Worm (Caenorhabditis elegans): ENCODE measurements around the gene srt-50.

srt-50 gene

DNA sequence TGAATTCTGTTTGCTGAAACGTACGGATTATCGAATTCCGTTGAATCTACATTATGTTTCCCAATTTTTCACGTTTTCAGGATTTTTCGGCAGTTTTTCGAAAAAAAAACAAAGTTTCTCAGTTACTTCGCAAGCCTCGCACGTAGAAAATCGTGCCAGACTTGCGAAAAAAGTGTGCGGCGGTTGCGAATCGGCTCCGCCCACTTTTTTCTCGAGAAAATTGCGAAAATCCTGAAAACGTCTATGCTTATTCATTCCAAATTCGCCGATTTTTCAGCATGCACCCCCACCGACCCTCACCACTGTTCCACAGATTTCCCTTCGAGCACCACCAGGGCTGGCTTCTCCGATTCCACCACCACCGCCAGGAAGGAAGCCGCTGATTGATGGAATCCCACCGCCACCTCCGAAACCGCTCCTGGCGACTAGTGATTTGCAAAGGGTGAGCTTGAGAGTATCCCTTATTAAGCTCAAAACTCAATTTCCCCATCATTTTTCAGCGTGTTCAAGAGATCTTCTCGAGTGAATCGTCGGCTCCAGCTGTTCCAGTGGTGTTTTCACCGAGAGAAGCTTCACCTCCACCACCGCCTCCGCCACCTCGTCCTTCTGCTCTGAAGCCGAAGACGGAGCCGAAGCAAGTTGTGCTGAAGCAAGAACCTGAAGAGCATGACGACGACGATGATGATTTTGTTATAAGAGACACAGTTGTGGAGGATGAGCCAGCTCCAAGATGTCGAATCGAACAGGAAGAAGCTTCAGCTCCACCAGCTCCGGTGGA is 32.1 kb upstream of the srt-50 start:
- TF ChIP-seq lim-7 (GFP tag; IDR thresholded peaks at IDR 0.05) = 0 out of 2 replicates have a peak, but pooled peaks have one; percentile 8
- TF ChIP-seq lsy-2 (tag; optimal IDR thresholded peaks at IDR 0.05) = no peak
- no peak for TF ChIP-seq ZK546.5 (tag; optimal IDR thresholded peaks at IDR 0.05)
- no peak for TF ChIP-seq zip-2 (tag; optimal IDR thresholded peaks at IDR 0.05)
- TF ChIP-seq aha-1 (tag) = no peak
- TF ChIP-seq nhr-41 (GFP tag; IDR thresholded peaks at IDR 0.05) = no peak
- no peak for TF ChIP-seq lin-15B (tag; optimal IDR thresholded peaks at IDR 0.05)
- 0 out of 2 replicates have a peak, but pooled peaks have one; percentile 4 for TF ChIP-seq egl-43 (GFP tag; IDR thresholded peaks at IDR 0.05)
- no peak for TF ChIP-seq F44E2.7 (GFP tag; IDR thresholded peaks at IDR 0.05)
- no peak for TF ChIP-seq fos-1 (tag; optimal IDR thresholded peaks at IDR 0.05)
- peak; percentile 87 for TF ChIP-seq snpc-1.2 (GFP tag; IDR thresholded peaks at IDR 0.05)
- TF ChIP-seq D1046.2 (GFP tag; IDR thresholded peaks at IDR 0.05) = no peak
- no peak for TF ChIP-seq nhr-237 (tag; optimal IDR thresholded peaks at IDR 0.05)
- TF ChIP-seq lin-13 (GFP tag; optimal IDR thresholded peaks at IDR 0.05) = no peak
- no peak for TF ChIP-seq jun-1 (tag; optimal IDR thresholded peaks at IDR 0.05)
- TF ChIP-seq set-16 (GFP tag; IDR thresholded peaks at IDR 0.05) = peak; percentile 85
- TF ChIP-seq ama-1 (optimal IDR thresholded peaks at IDR 0.05) = peak; percentile 7
- TF ChIP-seq php-3 (GFP tag; IDR thresholded peaks at IDR 0.05) = no peak
- TF ChIP-seq vab-7 (GFP tag; IDR thresholded peaks at IDR 0.05) = no peak
- no peak for TF ChIP-seq ceh-62 (tag; optimal IDR thresholded peaks at IDR 0.05)
- TF ChIP-seq daf-12 (tag; optimal IDR thresholded peaks at IDR 0.05) = no peak
- TF ChIP-seq ces-1 (GFP tag; optimal IDR thresholded peaks at IDR 0.05) = no peak
- TF ChIP-seq Y48G9A.11 (GFP tag; IDR thresholded peaks at IDR 0.05) = no peak
- no peak for TF ChIP-seq nhr-76 (tag; optimal IDR thresholded peaks at IDR 0.05)
- no peak for TF ChIP-seq nhr-25 (tag; optimal IDR thresholded peaks at IDR 0.05; ENCODE audit: borderline replicate concordance, insufficient read depth)
- peak; percentile 49 for TF ChIP-seq lin-38 (GFP tag; IDR thresholded peaks at IDR 0.05)
- no peak for TF ChIP-seq snpc-4 (tag; optimal IDR thresholded peaks at IDR 0.05)
- no peak for TF ChIP-seq arid-1 (GFP tag; conservative IDR thresholded peaks at IDR 0.05)
- no peak for TF ChIP-seq madf-9 (GFP tag; conservative IDR thresholded peaks at IDR 0.05)
- no peak for TF ChIP-seq sdz-12 (GFP tag; optimal IDR thresholded peaks at IDR 0.05)
- TF ChIP-seq mdl-1 (tag; optimal IDR thresholded peaks at IDR 0.05) = no peak
- no peak for TF ChIP-seq hlh-30 (tag; optimal IDR thresholded peaks at IDR 0.05; ENCODE audit: insufficient read depth)
- no peak for TF ChIP-seq fkh-10 (GFP tag; optimal IDR thresholded peaks at IDR 0.05)
- no peak for TF ChIP-seq Y105C5A.15 (GFP tag; IDR thresholded peaks at IDR 0.05)
- no peak for TF ChIP-seq zip-11 (GFP tag; IDR thresholded peaks at IDR 0.05)
- no peak for TF ChIP-seq attf-4 (tag; optimal IDR thresholded peaks at IDR 0.05)
- no peak for TF ChIP-seq dmd-9 (GFP tag; IDR thresholded peaks at IDR 0.05)

DNA sequence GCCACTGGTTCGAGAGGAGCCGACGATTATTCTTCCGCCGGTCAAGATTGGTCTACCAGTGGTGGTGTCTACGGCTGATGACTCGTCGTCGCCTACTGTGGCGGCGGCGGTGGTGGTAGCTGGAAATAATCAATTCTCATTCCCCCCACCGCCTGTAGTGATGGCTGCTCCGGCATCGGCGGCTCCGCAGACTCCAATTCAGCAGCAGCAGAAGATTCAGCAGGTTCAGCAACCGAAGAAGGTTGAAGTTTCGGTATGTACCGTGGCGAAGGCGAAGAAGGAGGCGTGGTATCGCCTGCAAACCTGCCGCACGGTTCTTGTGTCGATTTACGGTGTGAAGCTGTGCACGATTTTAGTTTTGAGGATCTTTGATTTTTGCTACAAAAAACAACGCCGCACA is 28.3 kb upstream of the srt-50 start:
- TF ChIP-seq spr-1 (tag; optimal IDR thresholded peaks at IDR 0.05) (no peak), ceh-32 (tag; optimal IDR thresholded peaks at IDR 0.05; ENCODE audit: poor library complexity) (no peak), attf-4 (tag; optimal IDR thresholded peaks at IDR 0.05) (no peak), mxl-3 (GFP tag; optimal IDR thresholded peaks at IDR 0.05) (no peak), unc-39 (tag; optimal IDR thresholded peaks at IDR 0.05) (no peak), lin-38 (GFP tag; IDR thresholded peaks at IDR 0.05) (no peak), zfp-2 (tag; optimal IDR thresholded peaks at IDR 0.05) (no peak), Y48G9A.11 (GFP tag; IDR thresholded peaks at IDR 0.05) (no peak), aha-1 (tag) (peak; percentile 57), daf-19 (GFP tag; conservative IDR thresholded peaks at IDR 0.05) (no peak), arid-1 (GFP tag; conservative IDR thresholded peaks at IDR 0.05) (no peak), snpc-1.2 (GFP tag; IDR thresholded peaks at IDR 0.05) (0 out of 2 replicates have a peak, but pooled peaks have one; percentile 41), madf-5 (GFP tag; IDR thresholded peaks at IDR 0.05) (0 out of 4 replicates have a peak, but pooled peaks of 1 of the 2 experiments have one; percentile 1), php-3 (GFP tag; IDR thresholded peaks at IDR 0.05) (no peak), egl-27 (tag; optimal IDR thresholded peaks at IDR 0.05) (no peak), dmd-9 (GFP tag; IDR thresholded peaks at IDR 0.05) (no peak), nhr-77 (tag; optimal IDR thresholded peaks at IDR 0.05) (no peak), lim-7 (GFP tag; IDR thresholded peaks at IDR 0.05) (no peak), hmg-1.1 (GFP tag; IDR thresholded peaks at IDR 0.05) (0 out of 2 replicates have a peak, but pooled peaks have one; percentile 7), nhr-48 (tag; optimal IDR thresholded peaks at IDR 0.05) (no peak), ceh-82 (tag; optimal IDR thresholded peaks at IDR 0.05) (no peak), set-16 (GFP tag; IDR thresholded peaks at IDR 0.05) (peak; percentile 78), mdl-1 (tag; optimal IDR thresholded peaks at IDR 0.05) (no peak), F37D6.2 (tag; optimal IDR thresholded peaks at IDR 0.05) (no peak)
